Fruit fly (Drosophila melanogaster) whole organism, wandering third instar larva: ENCODE results near the gene CG1275.
A peak's percentile ranks its signal among the peaks of the same experiment; 100 is the strongest.

Source experiments
- Dfd ChIP-seq: fragments of >200 bp; optimal IDR thresholded peaks from 2 replicates; lab custom pipeline; 2017; ENCODE audit warnings: missing biosample characterization, missing genetic modification characterization
- Hr78 ChIP-seq: fragments of >200 bp; optimal IDR thresholded peaks from 2 replicates; lab custom pipeline; 2017; ENCODE audit warnings: missing biosample characterization, missing genetic modification characterization
- Myc ChIP-seq: fragments of >200 bp; optimal IDR thresholded peaks from 2 replicates; lab custom pipeline; 2017
- OdsH ChIP-seq: fragments of 200-800 bp; sonication (Bioruptor generic); optimal IDR thresholded peaks from 2 replicates; lab custom pipeline; 2016; ENCODE audit warnings: missing biosample characterization, mild to moderate bottlenecking, missing genetic modification characterization
- Rel ChIP-seq, 2 experiments: fragments of 200-800 bp; sonication (Bioruptor generic) in 1 of 2; optimal IDR thresholded peaks; 2 replicates in 1 of 2; 3 replicates in 1 of 2; lab custom pipeline; 2016 to 2019; ENCODE audit warnings: mild to moderate bottlenecking in 2 of 2, missing biosample characterization in 2 of 2, missing genetic modification characterization in 2 of 2, moderate library complexity in 1 of 2
- br ChIP-seq: fragments of 200-800 bp; sonication (Bioruptor generic); optimal IDR thresholded peaks from 2 replicates; lab custom pipeline; 2016; ENCODE audit warnings: missing biosample characterization, missing genetic modification characterization
- dsf ChIP-seq: sonication (Bioruptor generic); optimal IDR thresholded peaks from 2 replicates; lab custom pipeline; 2016; ENCODE audit warnings: missing biosample characterization, missing genetic modification characterization, borderline replicate concordance
- foxo ChIP-seq, 2 experiments: fragments of 200-800 bp; sonication (Bioruptor generic); optimal IDR thresholded peaks; 2 replicates in 1 of 2; 3 replicates in 1 of 2; lab custom pipeline; 2016 to 2017; ENCODE audit warnings: missing biosample characterization in 2 of 2, missing genetic modification characterization in 2 of 2
- psq ChIP-seq: fragments of 200-800 bp; sonication (Bioruptor generic); optimal IDR thresholded peaks from 3 replicates; lab custom pipeline; 2017; ENCODE audit warnings: missing biosample characterization, mild to moderate bottlenecking, missing genetic modification characterization, moderate library complexity

DNA sequence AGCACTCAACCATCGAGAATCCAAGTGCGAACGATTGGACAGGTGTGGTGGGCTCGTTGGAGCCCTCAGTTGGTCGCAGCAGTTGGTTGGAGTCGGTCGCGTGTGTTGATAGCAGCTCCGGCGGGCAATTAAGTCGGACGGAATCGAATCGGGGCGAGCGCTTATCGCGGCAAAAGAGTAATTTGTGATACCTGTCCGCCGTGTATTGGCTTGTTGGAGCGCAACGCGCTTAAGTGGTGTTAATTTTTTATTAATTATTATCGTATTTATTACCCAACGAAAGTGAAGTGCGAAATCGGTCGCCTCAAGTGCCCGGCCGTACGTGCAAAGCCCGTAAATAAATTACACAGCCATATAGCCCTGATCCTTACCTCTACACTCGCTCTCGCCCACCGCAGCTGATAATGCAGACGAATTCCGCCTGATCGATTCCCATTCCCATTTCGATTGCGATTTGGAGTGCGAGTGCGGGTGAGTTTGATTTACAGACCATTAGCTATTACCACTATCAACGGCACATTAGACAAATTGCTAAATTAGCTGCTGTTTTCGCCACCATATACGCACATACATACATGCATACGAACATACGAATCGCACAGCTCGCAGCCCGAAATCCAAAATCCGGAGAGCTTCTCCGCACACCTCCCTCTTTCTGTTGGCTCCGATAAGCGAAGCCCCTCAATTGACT, 19.5 kb downstream of the CG1275 start, which contains the start of gene ACXD:
- no peak for TF ChIP-seq psq (GFP tag; lab: Kevin White, UChicago)
- TF ChIP-seq br (GFP tag; lab: Kevin White, UChicago), result no peak
- TF ChIP-seq Myc (lab: Kevin White, UChicago), result no peak
- no peak for TF ChIP-seq foxo (GFP tag; optimal IDR thresholded peaks at IDR 0.05; lab: Kevin White, UChicago)
- no peak for TF ChIP-seq Rel (GFP tag; optimal IDR thresholded peaks at IDR 0.05; lab: Kevin White, UChicago)
- peak; percentile 85 for TF ChIP-seq Rel (tag; optimal IDR thresholded peaks at IDR 0.05; lab: Kevin White, UChicago)
- no peak for TF ChIP-seq Dfd
- no peak for TF ChIP-seq OdsH (GFP tag; lab: Kevin White, UChicago)
- TF ChIP-seq Hr78 (GFP tag; lab: Kevin White, UChicago), result no peak
- TF ChIP-seq dsf, result no peak
